Fruit fly (Drosophila melanogaster) whole organism, prepupa: Measurements from ENCODE around the gene Mlc-c.

Source experiments
- CG16779 ChIP-seq: fragments of 200-800 bp; sonication (Bioruptor generic); optimal IDR thresholded peaks from 3 replicates; lab custom pipeline; 2017; ENCODE audit warnings: missing biosample characterization, mild to moderate bottlenecking, missing genetic modification characterization
- CG6276 ChIP-seq: fragments of 200-800 bp; sonication (Bioruptor generic); optimal IDR thresholded peaks from 2 replicates; lab custom pipeline; 2017; ENCODE audit warnings: missing biosample characterization, mild to moderate bottlenecking, missing genetic modification characterization
- Hr39 ChIP-seq: fragments of 200-800 bp; sonication (Bioruptor generic); optimal IDR thresholded peaks from 2 replicates; lab custom pipeline; 2016; ENCODE audit warnings: missing biosample characterization, missing genetic modification characterization
- Lpt ChIP-seq: fragments of 200-800 bp; sonication (Bioruptor generic); optimal IDR thresholded peaks from 3 replicates; lab custom pipeline; 2016; ENCODE audit warnings: missing biosample characterization, missing genetic modification characterization
- OdsH ChIP-seq: fragments of 200-800 bp; sonication (Bioruptor generic); optimal IDR thresholded peaks from 3 replicates; lab custom pipeline; 2016; ENCODE audit warnings: missing biosample characterization, missing genetic modification characterization
- Sox15 ChIP-seq: fragments of 200-800 bp; sonication (Bioruptor generic); optimal IDR thresholded peaks from 3 replicates; lab custom pipeline; 2016; ENCODE audit warnings: missing biosample characterization, missing genetic modification characterization
- spab ChIP-seq: fragments of 200-800 bp; sonication (Bioruptor generic); optimal IDR thresholded peaks from 2 replicates; lab custom pipeline; 2017; ENCODE audit warnings: missing biosample characterization, mild to moderate bottlenecking, missing genetic modification characterization, missing genetic modification reagents
- ss ChIP-seq, 2 experiments: fragments of 200-800 bp; sonication (Bioruptor generic); optimal IDR thresholded peaks; 2 replicates in 1 of 2; 3 replicates in 1 of 2; lab custom pipeline; 2017 to 2018; ENCODE audit warnings: mild to moderate bottlenecking in 2 of 2, missing biosample characterization in 2 of 2, missing genetic modification characterization in 2 of 2, moderate library complexity in 1 of 2

- TF ChIP-seq Sox15 (GFP tag; lab: Kevin White, UChicago) (no peak), spab (no peak), Lpt (GFP tag; lab: Kevin White, UChicago) (no peak), OdsH (GFP tag; lab: Kevin White, UChicago) (no peak), CG16779 (tag; lab: Kevin White, UChicago) (no peak), ss (GFP tag; optimal IDR thresholded peaks at IDR 0.05; lab: Kevin White, UChicago) (no peak), Hr39 (GFP tag; lab: Kevin White, UChicago) (no peak), CG6276 (no peak)
Observed at dm6 chrX:5579484-5579883, 42.9 kb downstream of the Mlc-c start.
